Worm (Caenorhabditis elegans) whole organism, L3 larva: ENCODE measurements around the gene aipr-1.

Experiments used
- R02D3.7 ChIP-seq: fragments of 150-350 bp; optimal IDR thresholded peaks from 2 replicates; lab custom pipeline; 2014; ENCODE audit warnings: missing biosample characterization, missing genetic modification characterization
- ZK546.5 ChIP-seq: sonication (generic microtip); optimal IDR thresholded peaks from 2 replicates; lab custom pipeline; 2017; ENCODE audit warnings: missing biosample characterization, missing genetic modification characterization
- ama-1 ChIP-seq: fragments of 150-350 bp; optimal IDR thresholded peaks from 2 replicates; lab custom pipeline; 2018
- ceh-16 ChIP-seq: sonication (generic microtip); optimal IDR thresholded peaks from 2 replicates; lab custom pipeline; 2017; ENCODE audit warnings: missing biosample characterization, missing genetic modification characterization
- ceh-28 ChIP-seq: fragments of 150-350 bp; optimal IDR thresholded peaks from 2 replicates; lab custom pipeline; 2014; ENCODE audit warnings: missing biosample characterization, missing genetic modification reagents, missing genetic modification characterization
- ceh-9 ChIP-seq: sonication (generic microtip); optimal IDR thresholded peaks from 2 replicates; lab custom pipeline; 2018; ENCODE audit warnings: missing biosample characterization, missing genetic modification characterization
- daf-12 ChIP-seq: fragments of 150-350 bp; optimal IDR thresholded peaks from 2 replicates; lab custom pipeline; 2014; ENCODE audit warnings: missing biosample characterization, missing genetic modification reagents, missing genetic modification characterization
- egl-5 ChIP-seq: fragments of 150-350 bp; optimal IDR thresholded peaks from 2 replicates; lab custom pipeline; 2017; ENCODE audit warnings: missing biosample characterization, missing genetic modification reagents, missing genetic modification characterization, inconsistent platforms
- elt-1 ChIP-seq: fragments of 150-350 bp; optimal IDR thresholded peaks from 2 replicates; lab custom pipeline; 2014; ENCODE audit warnings: missing biosample characterization, missing genetic modification characterization
- elt-2 ChIP-seq: sonication (generic microtip); optimal IDR thresholded peaks from 2 replicates; lab custom pipeline; 2016; ENCODE audit warnings: missing genetic modification reagents, mild to moderate bottlenecking, missing genetic modification characterization, missing compliant biosample characterization
- elt-3 ChIP-seq, 3 experiments: fragments of 150-350 bp in 1 of 3; sonication (generic microtip) in 2 of 3; optimal IDR thresholded peaks; 2 replicates in 2 of 3; 4 replicates in 1 of 3; lab custom pipeline; 2014 to 2017; ENCODE audit warnings: missing biosample characterization in 3 of 3, missing genetic modification characterization in 3 of 3
- fkh-10 ChIP-seq: sonication (generic microtip); optimal IDR thresholded peaks from 2 replicates; lab custom pipeline; 2017; ENCODE audit warnings: missing biosample characterization, missing genetic modification reagents, missing genetic modification characterization
- fkh-2 ChIP-seq: fragments of 150-350 bp; optimal IDR thresholded peaks from 2 replicates; lab custom pipeline; 2014; ENCODE audit warnings: missing biosample characterization, missing genetic modification reagents, missing genetic modification characterization
- fos-1 ChIP-seq: fragments of 150-350 bp; optimal IDR thresholded peaks from 2 replicates; lab custom pipeline; 2014; ENCODE audit warnings: missing biosample characterization, missing genetic modification characterization
- lin-15B ChIP-seq: fragments of 150-350 bp; optimal IDR thresholded peaks from 2 replicates; lab custom pipeline; 2014; ENCODE audit warnings: missing biosample characterization, missing genetic modification characterization
- lin-39 ChIP-seq: fragments of 150-350 bp; optimal IDR thresholded peaks from 2 replicates; lab custom pipeline; 2018; ENCODE audit warnings: missing biosample characterization, missing genetic modification reagents, missing genetic modification characterization
- lsy-12 ChIP-seq: sonication (generic microtip); optimal IDR thresholded peaks from 2 replicates; lab custom pipeline; 2016; ENCODE audit warnings: mild to moderate bottlenecking, missing genetic modification characterization, missing compliant biosample characterization
- mdl-1 ChIP-seq: fragments of 150-350 bp; optimal IDR thresholded peaks from 2 replicates; lab custom pipeline; 2014; ENCODE audit warnings: missing biosample characterization, missing genetic modification characterization
- mml-1 ChIP-seq: fragments of 150-350 bp; sonication (generic microtip); optimal IDR thresholded peaks from 3 replicates; lab custom pipeline; 2014; ENCODE audit warnings: missing biosample characterization, missing genetic modification characterization
- nhr-11 ChIP-seq: fragments of 150-350 bp; optimal IDR thresholded peaks from 2 replicates; lab custom pipeline; 2014; ENCODE audit warnings: missing biosample characterization, missing genetic modification characterization
- nhr-237 ChIP-seq: fragments of 150-350 bp; optimal IDR thresholded peaks from 2 replicates; lab custom pipeline; 2014; ENCODE audit warnings: missing biosample characterization, missing genetic modification characterization
- nhr-25 ChIP-seq: sonication (generic microtip); optimal IDR thresholded peaks from 2 replicates; lab custom pipeline; 2017; ENCODE audit warnings: missing biosample characterization, missing genetic modification characterization
- nhr-28 ChIP-seq: fragments of 150-350 bp; optimal IDR thresholded peaks from 2 replicates; lab custom pipeline; 2014; ENCODE audit warnings: missing biosample characterization, missing genetic modification characterization
- nhr-43 ChIP-seq: sonication (generic microtip); optimal IDR thresholded peaks from 2 replicates; lab custom pipeline; 2016; ENCODE audit warnings: mild to moderate bottlenecking, missing genetic modification characterization, missing compliant biosample characterization; ENCODE audit not compliant: poor library complexity, severe bottlenecking
- nhr-67 ChIP-seq: fragments of 150-350 bp; optimal IDR thresholded peaks from 2 replicates; lab custom pipeline; 2014; ENCODE audit warnings: missing biosample characterization, missing genetic modification characterization
- nhr-76 ChIP-seq: fragments of 150-350 bp; sonication (generic microtip); optimal IDR thresholded peaks from 5 replicates; lab custom pipeline; 2014; ENCODE audit warnings: missing biosample characterization, missing genetic modification characterization
- nhr-77 ChIP-seq: fragments of 150-350 bp; optimal IDR thresholded peaks from 2 replicates; lab custom pipeline; 2014; ENCODE audit warnings: missing biosample characterization, missing genetic modification characterization
- pha-4 ChIP-seq: fragments of 150-350 bp; optimal IDR thresholded peaks from 2 replicates; lab custom pipeline; 2014; ENCODE audit warnings: missing biosample characterization, missing genetic modification reagents, missing genetic modification characterization
- sea-2 ChIP-seq: fragments of 150-350 bp; sonication (generic microtip); optimal IDR thresholded peaks from 4 replicates; lab custom pipeline; 2014; ENCODE audit warnings: missing biosample characterization, missing genetic modification reagents, missing genetic modification characterization
- snpc-4 ChIP-seq: fragments of 150-350 bp; optimal IDR thresholded peaks from 2 replicates; lab custom pipeline; 2014; ENCODE audit warnings: missing biosample characterization, missing genetic modification characterization
- unc-39 ChIP-seq: sonication (generic microtip); optimal IDR thresholded peaks from 4 replicates; lab custom pipeline; 2017; ENCODE audit warnings: missing biosample characterization, missing genetic modification characterization
- unc-62 ChIP-seq: fragments of 150-350 bp; sonication (generic microtip); optimal IDR thresholded peaks from 4 replicates; lab custom pipeline; 2014; ENCODE audit warnings: missing biosample characterization, missing genetic modification reagents, missing genetic modification characterization
- ztf-11 ChIP-seq: fragments of 150-350 bp; optimal IDR thresholded peaks from 2 replicates; lab custom pipeline; 2014; ENCODE audit warnings: missing biosample characterization, missing genetic modification characterization

aipr-1 gene

ce11 chrII:6588605-6589292, 5.3 kb downstream of the aipr-1 start, which contains the start of gene icd-1 (continued):
- TF ChIP-seq mml-1 (tag; lab: Kevin White, UChicago) (no peak), egl-5 (tag; lab: Kevin White, UChicago) (peak; percentile 93), nhr-28 (tag; lab: Kevin White, UChicago) (no peak), nhr-237 (no peak), nhr-67 (tag; lab: Kevin White, UChicago) (no peak), R02D3.7 (peak; percentile 89), unc-62 (GFP tag; lab: Kevin White, UChicago) (peak; percentile 87), ceh-16 (tag; lab: Kevin White, UChicago) (peak; percentile 26), elt-3 (tag; optimal IDR thresholded peaks at IDR 0.05; lab: Kevin White, UChicago) (no peak)

ce11 chrII:6587264-6587870, 6.7 kb downstream of the aipr-1 start, which contains the start of gene C56C10.7:
Gene C56C10.7, minus strand, starts transcription at chrII:6587575.
- TF ChIP-seq ZK546.5 (tag; lab: Kevin White, UChicago) (no peak), lin-15B (no peak), nhr-25 (tag; lab: Kevin White, UChicago) (peak; percentile 26), elt-2 (peak; percentile 16), nhr-77 (tag; lab: Kevin White, UChicago) (peak; percentile 58)

- TF ChIP-seq fkh-2 (tag; lab: Kevin White, UChicago) (no peak), lin-39 (tag; lab: Kevin White, UChicago) (no peak), mdl-1 (tag; lab: Kevin White, UChicago) (no peak), unc-39 (no peak), elt-3 (tag; optimal IDR thresholded peaks at IDR 0.05; lab: Kevin White, UChicago) (no peak), R02D3.7 (no peak), pha-4 (no peak), ztf-11 (tag; lab: Kevin White, UChicago) (no peak), ceh-28 (tag; lab: Kevin White, UChicago) (no peak), nhr-28 (tag; lab: Kevin White, UChicago) (no peak), snpc-4 (tag; lab: Kevin White, UChicago) (no peak), sea-2 (GFP tag; lab: Kevin White, UChicago) (no peak), daf-12 (tag; lab: Kevin White, UChicago) (no peak), mml-1 (tag; lab: Kevin White, UChicago) (no peak)
Measured at ce11 chrII:6582758-6583157, 11.3 kb downstream of the aipr-1 start, which contains the start of gene C56C10.4. Gene C56C10.4, plus strand, starts transcription at chrII:6583058.

- TF ChIP-seq elt-3 (tag; optimal IDR thresholded peaks at IDR 0.05; lab: Kevin White, UChicago): no peak
- no peak for TF ChIP-seq nhr-11 (tag; lab: Kevin White, UChicago)
- TF ChIP-seq nhr-25 (tag; lab: Kevin White, UChicago): no peak
- no peak for TF ChIP-seq fos-1 (tag; lab: Kevin White, UChicago)
- no peak for TF ChIP-seq unc-62 (GFP tag; lab: Kevin White, UChicago)
- TF ChIP-seq nhr-67 (tag; lab: Kevin White, UChicago): no peak
- TF ChIP-seq snpc-4 (tag; lab: Kevin White, UChicago): no peak
- no peak for TF ChIP-seq ceh-16 (tag; lab: Kevin White, UChicago)
- TF ChIP-seq R02D3.7: no peak
- no peak for TF ChIP-seq elt-1 (tag; lab: Kevin White, UChicago)
- TF ChIP-seq elt-2: no peak
- no peak for TF ChIP-seq daf-12 (tag; lab: Kevin White, UChicago)
- no peak for TF ChIP-seq sea-2 (GFP tag; lab: Kevin White, UChicago)
- no peak for TF ChIP-seq lin-39 (tag; lab: Kevin White, UChicago)
Measured at ce11 chrII:6581236-6581635, 12.8 kb downstream of the aipr-1 start, which contains the start of gene C56C10.6. Gene C56C10.6, minus strand, starts transcription at chrII:6581336.

- TF ChIP-seq ceh-9: no peak
- TF ChIP-seq nhr-76 (tag; lab: Kevin White, UChicago): no peak
- no peak for TF ChIP-seq ama-1
- TF ChIP-seq ztf-11 (tag; lab: Kevin White, UChicago): no peak
- no peak for TF ChIP-seq nhr-43 (tag; lab: Kevin White, UChicago)
- no peak for TF ChIP-seq fos-1 (tag; lab: Kevin White, UChicago)
- TF ChIP-seq lsy-12 (tag; lab: Kevin White, UChicago): no peak
- no peak for TF ChIP-seq elt-2
- no peak for TF ChIP-seq sea-2 (GFP tag; lab: Kevin White, UChicago)
- no peak for TF ChIP-seq ceh-16 (tag; lab: Kevin White, UChicago)
- no peak for TF ChIP-seq snpc-4 (tag; lab: Kevin White, UChicago)
- no peak for TF ChIP-seq mml-1 (tag; lab: Kevin White, UChicago)
- no peak for TF ChIP-seq fkh-10 (GFP tag; lab: Kevin White, UChicago)
Measured at ce11 chrII:6578378-6578777, 15.7 kb downstream of the aipr-1 start, which contains the start of gene sra-31. Gene sra-31, minus strand, starts transcription at chrII:6578478.
